Fruit fly (Drosophila melanogaster): ENCODE data around the gene shep.

Gene shep

dm6 chr3L:5136123-5136522 is 141.6 kb downstream of the shep start, which contains the start of the genes CG10674 and CG4611:
TSS of gene CG10674 (minus strand) at chr3L:5136292.
TSS of gene CG4611 (plus strand) at chr3L:5136376.
- TF ChIP-seq Myc (optimal IDR thresholded peaks at IDR 0.05) (peak; percentile 20), Hr83 (GFP tag; optimal IDR thresholded peaks at IDR 0.05; ENCODE audit: poor library complexity, severe bottlenecking) (peak; percentile 35), Hnf4 (GFP tag; optimal IDR thresholded peaks at IDR 0.05) (peak; percentile 13), lola (GFP tag; optimal IDR thresholded peaks at IDR 0.05) (no peak)

dm6 chr3L:5133704-5134430 is 143.9 kb downstream of the shep start, which contains the start of gene Yod1:
TSS of gene Yod1 (plus strand) at chr3L:5133871.
- TF ChIP-seq sage (GFP tag; optimal IDR thresholded peaks at IDR 0.05) = peak; percentile 28
- peak; percentile 1 for TF ChIP-seq fru (GFP tag; optimal IDR thresholded peaks at IDR 0.05)
- peak; percentile 0 for TF ChIP-seq Jra (GFP tag; optimal IDR thresholded peaks at IDR 0.05)
- TF ChIP-seq pan (optimal IDR thresholded peaks at IDR 0.05) = no peak

dm6 chr3L:5132966-5133365 is 144.8 kb downstream of the shep start, which contains the start of gene CG15213:
TSS of gene CG15213 (minus strand) at chr3L:5133220.
- TF ChIP-seq brk (GFP tag; optimal IDR thresholded peaks at IDR 0.05) (no peak), Vsx2 (GFP tag; optimal IDR thresholded peaks at IDR 0.05; ENCODE audit: partially characterized antibody) (no peak), Myc (optimal IDR thresholded peaks at IDR 0.05) (no peak), jim (GFP tag; optimal IDR thresholded peaks at IDR 0.05) (no peak), CrebA (GFP tag; optimal IDR thresholded peaks at IDR 0.05; ENCODE audit: borderline replicate concordance) (no peak), tai (GFP tag; optimal IDR thresholded peaks at IDR 0.05) (no peak), lola (GFP tag; optimal IDR thresholded peaks at IDR 0.05) (no peak), psq (GFP tag; optimal IDR thresholded peaks at IDR 0.05) (no peak), Hnf4 (GFP tag; optimal IDR thresholded peaks at IDR 0.05) (no peak), Dfd (GFP tag; optimal IDR thresholded peaks at IDR 0.05) (no peak)

- TF ChIP-seq rgr (GFP tag; optimal IDR thresholded peaks at IDR 0.05) = no peak
- no peak for TF ChIP-seq pan (optimal IDR thresholded peaks at IDR 0.05)
- TF ChIP-seq ey (GFP tag; optimal IDR thresholded peaks at IDR 0.05) = no peak
- TF ChIP-seq Myc (optimal IDR thresholded peaks at IDR 0.05) = no peak
- no peak for TF ChIP-seq CrebA (GFP tag; optimal IDR thresholded peaks at IDR 0.05; ENCODE audit: borderline replicate concordance)
- TF ChIP-seq CG9705 (GFP tag; optimal IDR thresholded peaks at IDR 0.05) = no peak
Observed at dm6 chr3L:5131245-5131644, 146.5 kb downstream of the shep start, which contains the start of gene CG15212. TSS of gene CG15212 (plus strand) at chr3L:5131545.

dm6 chr3L:5130508-5130907 is 147.2 kb downstream of the shep start:
- no peak for TF ChIP-seq jim (GFP tag; optimal IDR thresholded peaks at IDR 0.05)
- TF ChIP-seq Jra (GFP tag; optimal IDR thresholded peaks at IDR 0.05) = no peak
- TF ChIP-seq sv (GFP tag; optimal IDR thresholded peaks at IDR 0.05) = no peak
- no peak for TF ChIP-seq psq (GFP tag; optimal IDR thresholded peaks at IDR 0.05)
- no peak for TF ChIP-seq foxo (GFP tag; optimal IDR thresholded peaks at IDR 0.05)
- TF ChIP-seq Abd-B (GFP tag; optimal IDR thresholded peaks at IDR 0.05) = no peak
- TF ChIP-seq Myc (optimal IDR thresholded peaks at IDR 0.05) = no peak
- no peak for TF ChIP-seq rgr (GFP tag; optimal IDR thresholded peaks at IDR 0.05)
- no peak for TF ChIP-seq CG9705 (GFP tag; optimal IDR thresholded peaks at IDR 0.05)
- no peak for TF ChIP-seq Hr78 (GFP tag; optimal IDR thresholded peaks at IDR 0.05)
- no peak for TF ChIP-seq dl (GFP tag; optimal IDR thresholded peaks at IDR 0.05; ENCODE audit: insufficient read depth in 1 of 2, partially characterized antibody in 2 of 2)
- TF ChIP-seq ey (GFP tag; optimal IDR thresholded peaks at IDR 0.05) = no peak
- TF ChIP-seq Vsx2 (GFP tag; optimal IDR thresholded peaks at IDR 0.05; ENCODE audit: partially characterized antibody) = no peak
- TF ChIP-seq OdsH (GFP tag; optimal IDR thresholded peaks at IDR 0.05) = no peak
- TF ChIP-seq lola (GFP tag; optimal IDR thresholded peaks at IDR 0.05) = no peak
- no peak for TF ChIP-seq Rel (GFP tag; optimal IDR thresholded peaks at IDR 0.05)
- TF ChIP-seq Rel (tag; optimal IDR thresholded peaks at IDR 0.05) = no peak

- TF ChIP-seq h (GFP tag; optimal IDR thresholded peaks at IDR 0.05) = no peak
- no peak for TF ChIP-seq Rel (GFP tag; optimal IDR thresholded peaks at IDR 0.05)
- TF ChIP-seq Rel (tag; optimal IDR thresholded peaks at IDR 0.05) = no peak
- TF ChIP-seq Myc (optimal IDR thresholded peaks at IDR 0.05) = no peak
- TF ChIP-seq Sp1 (GFP tag; optimal IDR thresholded peaks at IDR 0.05) = no peak
- no peak for TF ChIP-seq CG32264 (GFP tag; optimal IDR thresholded peaks at IDR 0.05)
- no peak for TF ChIP-seq brk (GFP tag; optimal IDR thresholded peaks at IDR 0.05)
- no peak for TF ChIP-seq usp (GFP tag; optimal IDR thresholded peaks at IDR 0.05)
- TF ChIP-seq tai (GFP tag; optimal IDR thresholded peaks at IDR 0.05) = no peak
- no peak for TF ChIP-seq pan (optimal IDR thresholded peaks at IDR 0.05)
- no peak for TF ChIP-seq Hr78 (GFP tag; optimal IDR thresholded peaks at IDR 0.05)
- no peak for TF ChIP-seq dl (GFP tag; optimal IDR thresholded peaks at IDR 0.05; ENCODE audit: insufficient read depth in 1 of 2, partially characterized antibody in 2 of 2)
- TF ChIP-seq dmrt93B (GFP tag; optimal IDR thresholded peaks at IDR 0.05) = no peak
- no peak for TF ChIP-seq Hnf4 (GFP tag; optimal IDR thresholded peaks at IDR 0.05)
- TF ChIP-seq N (GFP tag; optimal IDR thresholded peaks at IDR 0.05) = no peak
- TF ChIP-seq woc (GFP tag; optimal IDR thresholded peaks at IDR 0.05) = no peak
- TF ChIP-seq sv (GFP tag; optimal IDR thresholded peaks at IDR 0.05) = no peak
- no peak for TF ChIP-seq sage (GFP tag; optimal IDR thresholded peaks at IDR 0.05)
- TF ChIP-seq Vsx2 (GFP tag; optimal IDR thresholded peaks at IDR 0.05; ENCODE audit: partially characterized antibody) = no peak
- no peak for TF ChIP-seq Jra (GFP tag; optimal IDR thresholded peaks at IDR 0.05)
- TF ChIP-seq HLH106 (tag; optimal IDR thresholded peaks at IDR 0.05) = no peak
Observed at dm6 chr3L:5129199-5129598, 148.5 kb downstream of the shep start, which contains the start of gene CG4597. TSS of gene CG4597 (plus strand) at chr3L:5129499.
